Worm (Caenorhabditis elegans) whole organism, midembryonic: ENCODE measurements around the gene vps-35.

Experiments used
- T22C8.4 ChIP-seq: fragments of 200-800 bp; sonication (Bioruptor generic); IDR thresholded peaks from 2 replicates; pipeline ENCODE4 v1.3.6; 2022; ENCODE audit warnings: missing genetic modification characterization, missing compliant biosample characterization
- cog-1 ChIP-seq: sonication (generic microtip); optimal IDR thresholded peaks from 2 replicates; lab custom pipeline; 2016; ENCODE audit warnings: missing genetic modification characterization, missing compliant biosample characterization
- flt-1 ChIP-seq: fragments of 200-800 bp; sonication (Bioruptor generic); IDR thresholded peaks from 2 replicates; pipeline ENCODE4 v1.3.6; 2022; ENCODE audit warnings: missing genetic modification characterization, missing compliant biosample characterization
- klf-2 ChIP-seq: fragments of 200-800 bp; sonication (Bioruptor generic); conservative IDR thresholded peaks from 2 replicates; pipeline ENCODE4 v1.3.6; 2022; ENCODE audit warnings: missing genetic modification reagents, missing genetic modification characterization, missing compliant biosample characterization
- med-1 ChIP-seq: sonication (generic microtip); optimal IDR thresholded peaks from 2 replicates; lab custom pipeline; 2017; ENCODE audit warnings: missing genetic modification characterization, mild to moderate bottlenecking, missing compliant biosample characterization, antibody characterized with exemption, missing genetic modification reagents; ENCODE audit not compliant: insufficient read depth
- ref-1 ChIP-seq: fragments of 200-800 bp; sonication (Bioruptor generic); conservative IDR thresholded peaks from 2 replicates; pipeline ENCODE4 v1.3.6; 2022; ENCODE audit warnings: missing genetic modification reagents, missing genetic modification characterization, missing compliant biosample characterization
- tab-1 ChIP-seq: fragments of 200-800 bp; sonication (Bioruptor generic); IDR thresholded peaks from 2 replicates; pipeline ENCODE4 v1.3.6; 2022; ENCODE audit warnings: missing genetic modification characterization, missing compliant biosample characterization
- ztf-23 ChIP-seq: fragments of 200-800 bp; sonication (Bioruptor generic); IDR thresholded peaks from 2 replicates; pipeline ENCODE4 v1.3.6; 2022; ENCODE audit warnings: missing genetic modification reagents, missing genetic modification characterization, missing compliant biosample characterization
- ztf-29 ChIP-seq: fragments of 200-800 bp; sonication (Bioruptor generic); IDR thresholded peaks from 2 replicates; pipeline ENCODE4 v1.3.6; 2022; ENCODE audit warnings: missing genetic modification reagents, missing genetic modification characterization, missing compliant biosample characterization

Gene vps-35

DNA sequence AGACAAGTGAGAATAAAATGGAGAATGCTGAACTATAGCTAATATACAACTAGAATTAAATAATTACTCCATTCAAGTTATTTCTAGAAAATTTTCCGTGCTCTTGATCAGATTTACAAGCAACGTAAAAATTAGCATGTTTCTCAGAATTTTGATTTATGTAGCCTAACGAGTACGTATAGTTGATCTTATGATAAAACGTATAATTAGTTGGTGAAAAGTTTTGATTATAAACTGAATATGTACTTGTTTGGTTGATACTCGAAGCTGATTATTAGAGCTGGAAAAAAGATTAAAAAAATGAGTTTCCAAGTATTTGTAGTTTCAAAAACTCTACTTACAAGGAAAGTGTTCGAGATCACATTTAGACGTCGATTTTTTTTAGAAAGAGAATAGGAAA lies 11.1 kb upstream of the vps-35 start:
- no peak for TF ChIP-seq ztf-23 (GFP tag; lab: Robert Waterston, UW)
- no peak for TF ChIP-seq klf-2 (GFP tag; lab: Robert Waterston, UW)
- TF ChIP-seq tab-1 (GFP tag; lab: Robert Waterston, UW), result no peak
- TF ChIP-seq flt-1 (GFP tag; lab: Robert Waterston, UW), result no peak
- TF ChIP-seq T22C8.4, result no peak
- no peak for TF ChIP-seq ztf-29 (GFP tag; lab: Robert Waterston, UW)
- no peak for TF ChIP-seq ref-1 (GFP tag; lab: Robert Waterston, UW)
- TF ChIP-seq cog-1 (tag; lab: Kevin White, UChicago), result no peak
- no peak for TF ChIP-seq med-1

DNA sequence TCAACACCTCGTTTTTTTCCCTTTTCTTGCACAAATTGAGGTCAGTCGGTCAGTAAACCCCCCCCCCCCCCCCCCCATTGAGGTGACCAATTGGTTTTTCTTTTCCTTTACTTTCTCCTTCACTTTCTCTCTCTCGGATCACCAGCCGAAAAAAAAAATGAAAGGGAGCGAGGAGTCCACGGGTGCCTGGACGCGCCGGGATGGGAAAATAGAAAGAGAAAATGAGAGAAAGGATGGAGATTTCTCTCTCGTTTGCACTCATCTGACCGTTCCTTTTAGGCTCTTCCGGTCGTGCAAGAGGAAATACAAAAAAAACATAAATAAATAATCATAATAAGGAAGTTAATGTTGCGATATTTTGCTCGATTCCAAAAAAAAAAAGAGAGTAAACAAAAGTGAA lies 8.5 kb upstream of the vps-35 start:
- no peak for TF ChIP-seq med-1
- no peak for TF ChIP-seq flt-1 (GFP tag; lab: Robert Waterston, UW)
- no peak for TF ChIP-seq T22C8.4
- TF ChIP-seq ref-1 (GFP tag; lab: Robert Waterston, UW), result no peak

DNA sequence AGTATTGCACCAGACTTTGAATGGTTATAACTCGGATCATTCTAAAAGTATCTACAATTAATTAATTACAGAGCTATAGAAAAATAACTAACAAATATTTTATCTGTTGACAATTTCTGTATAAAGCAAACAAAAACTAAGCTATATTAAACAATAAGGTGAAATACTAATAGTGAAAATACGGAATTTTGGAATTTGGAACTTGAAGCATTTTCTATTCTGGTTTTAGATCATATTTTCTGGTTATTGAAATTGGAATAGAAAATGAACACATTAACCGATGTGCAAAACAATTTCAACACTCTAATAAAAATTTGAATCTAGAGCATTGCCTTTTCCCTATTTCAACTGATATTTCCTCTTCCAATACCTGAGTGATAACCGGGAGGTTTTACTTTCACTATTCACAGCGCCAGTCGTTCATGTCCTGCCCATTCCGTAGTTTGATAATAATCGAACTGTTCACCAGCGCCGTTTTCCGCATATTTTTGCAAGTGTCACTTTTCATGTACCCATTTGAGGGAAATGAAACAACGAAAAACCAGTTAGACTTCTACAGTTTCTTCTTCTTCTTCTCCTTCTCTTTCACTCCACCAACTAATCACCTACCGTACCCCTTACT lies 7.6 kb upstream of the vps-35 start:
- TF ChIP-seq tab-1 (GFP tag; lab: Robert Waterston, UW) (no peak), med-1 (no peak), klf-2 (GFP tag; lab: Robert Waterston, UW) (no peak), ztf-23 (GFP tag; lab: Robert Waterston, UW) (no peak), cog-1 (tag; lab: Kevin White, UChicago) (no peak), T22C8.4 (no peak), ztf-29 (GFP tag; lab: Robert Waterston, UW) (no peak), flt-1 (GFP tag; lab: Robert Waterston, UW) (no peak), ref-1 (GFP tag; lab: Robert Waterston, UW) (no peak)

DNA sequence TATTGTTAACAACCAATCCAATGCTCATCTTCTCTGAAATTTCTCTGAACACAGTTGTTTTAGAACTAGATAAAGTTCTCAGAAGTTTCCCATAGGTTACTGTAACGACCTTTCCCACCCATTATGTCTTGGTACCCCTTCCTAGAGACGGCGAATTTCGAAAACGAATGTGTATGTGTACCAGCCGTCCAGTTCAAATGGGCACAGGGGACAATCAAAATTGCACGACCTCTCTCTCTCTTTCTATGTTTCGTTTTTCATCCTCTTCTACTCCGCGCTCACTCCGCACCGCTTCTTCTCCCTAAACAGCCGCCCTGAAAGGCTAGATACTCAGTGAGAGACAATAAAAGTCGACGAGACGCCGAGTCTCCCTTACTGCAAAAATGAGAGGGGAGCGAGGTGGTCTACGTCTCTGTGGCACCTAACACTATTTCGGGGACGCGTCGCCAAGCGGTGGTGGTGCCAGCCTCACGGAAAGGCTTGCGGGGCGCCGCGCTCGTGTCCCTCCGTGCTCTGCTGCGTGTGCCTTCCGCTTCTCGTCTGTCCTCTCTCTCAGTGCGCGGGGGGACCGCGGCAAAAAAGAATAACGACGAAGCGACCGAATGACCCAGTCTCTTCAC lies 6.1 kb upstream of the vps-35 start:
- TF ChIP-seq flt-1 (GFP tag; lab: Robert Waterston, UW) (no peak), med-1 (no peak), ztf-23 (GFP tag; lab: Robert Waterston, UW) (no peak), T22C8.4 (no peak), ref-1 (GFP tag; lab: Robert Waterston, UW) (no peak), cog-1 (tag; lab: Kevin White, UChicago) (no peak), ztf-29 (GFP tag; lab: Robert Waterston, UW) (no peak), klf-2 (GFP tag; lab: Robert Waterston, UW) (no peak), tab-1 (GFP tag; lab: Robert Waterston, UW) (no peak)

DNA sequence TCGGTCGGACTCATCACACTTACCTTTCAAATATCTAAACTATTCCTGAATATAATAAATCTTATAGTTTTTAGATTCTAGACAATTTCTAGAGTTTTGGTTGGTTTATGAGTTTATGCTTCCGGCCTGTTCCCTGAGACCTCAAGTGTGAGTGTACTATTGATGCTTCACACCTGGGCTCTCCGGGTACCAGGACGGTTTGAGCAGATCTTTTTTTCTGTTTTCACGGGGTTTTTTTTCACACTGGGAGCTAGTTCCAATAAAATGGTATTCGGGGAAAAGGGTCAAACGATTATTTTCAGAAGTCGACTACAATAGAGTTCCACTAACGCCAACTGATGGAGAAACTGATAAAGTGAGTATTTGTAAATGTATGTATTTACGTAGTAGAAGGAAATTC lies 5.5 kb upstream of the vps-35 start:
- TF ChIP-seq T22C8.4 (no peak), ref-1 (GFP tag; lab: Robert Waterston, UW) (no peak), cog-1 (tag; lab: Kevin White, UChicago) (no peak), ztf-23 (GFP tag; lab: Robert Waterston, UW) (no peak), ztf-29 (GFP tag; lab: Robert Waterston, UW) (no peak), klf-2 (GFP tag; lab: Robert Waterston, UW) (no peak), tab-1 (GFP tag; lab: Robert Waterston, UW) (no peak), flt-1 (GFP tag; lab: Robert Waterston, UW) (no peak), med-1 (no peak)

DNA sequence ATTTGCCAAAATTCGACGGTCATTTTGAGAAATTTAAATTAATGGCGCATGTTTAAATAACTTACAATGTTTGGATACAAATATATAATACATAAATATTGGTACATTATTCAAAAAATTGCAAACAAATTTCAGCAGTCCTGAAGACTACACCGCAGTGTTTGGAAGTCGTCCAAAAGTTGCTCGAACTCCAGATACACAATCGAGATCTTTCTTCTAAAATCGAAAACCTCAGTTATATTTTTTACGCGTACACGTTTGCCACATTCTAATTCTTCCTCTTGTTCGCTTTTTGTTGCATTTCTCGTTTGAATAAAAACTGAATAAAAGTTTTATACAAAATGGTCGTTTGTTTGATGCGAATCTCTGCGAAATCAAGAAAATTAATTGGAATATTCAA lies 3.4 kb upstream of the vps-35 start, which contains the start of gene tsp-18:
TSS of gene tsp-18 (plus strand) at position 301 of the 400 bp plus-strand sequence.
- TF ChIP-seq cog-1 (tag; lab: Kevin White, UChicago) (no peak), T22C8.4 (no peak), flt-1 (GFP tag; lab: Robert Waterston, UW) (no peak), ref-1 (GFP tag; lab: Robert Waterston, UW) (no peak), ztf-29 (GFP tag; lab: Robert Waterston, UW) (no peak), ztf-23 (GFP tag; lab: Robert Waterston, UW) (no peak), med-1 (no peak), tab-1 (GFP tag; lab: Robert Waterston, UW) (no peak), klf-2 (GFP tag; lab: Robert Waterston, UW) (no peak)

DNA sequence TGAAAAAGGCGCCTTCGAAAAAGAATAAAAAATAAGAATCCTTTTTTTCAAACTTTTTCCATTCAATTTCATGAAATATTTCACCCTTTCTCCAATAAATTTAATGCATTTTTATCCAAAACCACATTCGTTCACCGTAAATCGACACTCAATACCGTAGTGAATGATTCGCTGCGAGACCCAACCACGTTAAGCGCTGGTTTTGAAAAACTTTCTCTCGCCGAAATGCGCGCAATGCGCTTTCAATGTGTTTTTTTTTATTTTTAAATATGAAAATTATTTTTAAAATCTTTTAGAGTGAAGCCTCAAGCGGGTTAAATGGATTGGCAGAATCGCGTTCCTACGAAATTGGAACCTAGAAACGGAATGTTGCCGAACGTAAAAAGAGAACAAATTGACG lies 1.3 kb upstream of the vps-35 start, which contains the start of gene F59G1.8:
TSS of gene F59G1.8 (plus strand) at position 293 of the 400 bp plus-strand sequence.
- TF ChIP-seq ref-1 (GFP tag; lab: Robert Waterston, UW) (no peak), ztf-23 (GFP tag; lab: Robert Waterston, UW) (no peak), tab-1 (GFP tag; lab: Robert Waterston, UW) (no peak), med-1 (no peak), flt-1 (GFP tag; lab: Robert Waterston, UW) (no peak), ztf-29 (GFP tag; lab: Robert Waterston, UW) (no peak), cog-1 (tag; lab: Kevin White, UChicago) (no peak), klf-2 (GFP tag; lab: Robert Waterston, UW) (no peak), T22C8.4 (no peak)

DNA sequence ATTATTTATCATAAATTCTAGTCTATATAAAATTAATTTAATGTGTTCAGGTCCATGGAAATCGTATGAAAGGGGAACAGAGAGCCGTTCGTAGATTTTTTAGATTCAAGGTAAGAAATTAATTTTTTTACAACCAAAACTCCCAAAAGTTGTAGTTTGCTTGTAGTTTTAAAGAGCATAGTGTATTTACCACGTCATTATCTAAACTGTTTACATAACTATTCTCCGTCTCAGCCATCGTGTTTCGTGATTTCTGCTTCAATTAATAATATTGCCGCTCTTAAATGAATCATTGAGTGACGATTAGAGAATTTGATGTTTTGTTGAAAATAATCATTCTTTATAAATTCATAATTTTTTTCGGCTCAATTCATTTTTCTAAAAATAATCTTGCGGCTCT lies 3.7 kb downstream of the vps-35 start, which contains the start of gene cgt-3:
TSS of gene cgt-3 (plus strand) at position 51 of the 400 bp plus-strand sequence.
- TF ChIP-seq ztf-23 (GFP tag; lab: Robert Waterston, UW), result no peak
- TF ChIP-seq klf-2 (GFP tag; lab: Robert Waterston, UW), result no peak
- no peak for TF ChIP-seq med-1
- no peak for TF ChIP-seq cog-1 (tag; lab: Kevin White, UChicago)
- no peak for TF ChIP-seq T22C8.4
- TF ChIP-seq ztf-29 (GFP tag; lab: Robert Waterston, UW), result no peak
- TF ChIP-seq tab-1 (GFP tag; lab: Robert Waterston, UW), result no peak
- no peak for TF ChIP-seq flt-1 (GFP tag; lab: Robert Waterston, UW)
- no peak for TF ChIP-seq ref-1 (GFP tag; lab: Robert Waterston, UW)

DNA sequence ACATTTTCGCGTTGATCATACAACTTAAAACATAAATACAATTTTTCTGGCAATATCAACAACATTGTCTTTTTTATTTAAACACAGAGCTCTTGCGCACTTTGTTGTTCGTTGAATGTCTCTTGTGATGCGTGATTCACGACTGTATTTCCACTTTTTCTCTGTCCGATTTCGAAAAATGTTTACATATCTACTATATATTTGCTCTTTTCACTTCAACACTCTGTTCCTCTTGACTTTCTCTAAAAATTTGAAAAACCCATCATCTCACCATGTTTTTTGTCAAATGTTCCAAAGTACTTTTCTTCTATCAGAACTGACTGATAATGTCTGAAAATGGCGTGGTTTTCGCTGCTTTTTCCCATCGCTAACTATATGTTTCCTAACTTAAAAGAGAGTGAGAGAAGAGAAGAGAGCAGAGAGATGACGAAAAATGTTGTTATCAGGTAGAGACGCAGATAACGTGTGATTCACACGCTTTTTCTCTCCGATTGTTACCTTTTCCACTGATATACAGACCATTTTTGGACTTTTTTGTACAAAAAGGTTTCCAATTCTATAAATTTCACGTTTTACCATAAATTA lies 4.4 kb downstream of the vps-35 start:
- TF ChIP-seq ztf-29 (GFP tag; lab: Robert Waterston, UW), result no peak
